Worm (Caenorhabditis elegans): ENCODE results near the gene flp-23.

The flp-23 gene

DNA sequence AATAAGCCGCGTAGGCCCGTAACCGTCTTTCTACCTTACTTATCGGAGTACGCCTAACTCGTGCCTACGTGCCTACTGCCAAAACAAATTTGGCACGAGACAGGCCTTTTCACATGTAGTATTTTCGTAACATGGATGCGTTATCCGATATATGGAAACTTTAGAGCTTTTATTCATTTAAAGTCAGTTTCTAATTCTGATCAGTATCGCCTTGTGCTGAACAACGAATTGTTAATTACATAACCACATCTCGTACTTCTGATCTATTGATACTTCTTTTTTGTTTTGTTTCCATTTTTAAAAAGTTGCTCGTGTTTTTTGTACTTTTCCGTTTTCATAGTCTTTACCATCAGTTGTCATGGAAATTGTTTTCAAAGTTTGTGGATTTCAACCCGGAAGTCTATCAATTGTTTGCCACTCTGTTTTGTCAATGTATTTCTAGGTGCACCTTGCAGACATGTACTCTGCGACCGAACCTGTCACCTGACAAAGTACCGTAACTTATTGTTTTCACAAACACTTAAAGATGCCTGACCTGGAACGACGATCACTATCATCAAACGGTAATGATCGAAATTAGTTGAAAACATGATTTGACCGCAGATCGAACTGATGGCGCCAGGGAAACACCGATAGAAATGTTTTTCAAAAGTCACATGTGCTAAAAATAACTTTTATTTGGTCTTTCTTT, 7.3 kb downstream of the flp-23 start:
- TF ChIP-seq mbf-1 (tag; optimal IDR thresholded peaks at IDR 0.05) (no peak), ceh-82 (tag; optimal IDR thresholded peaks at IDR 0.05) (no peak), nhr-6 (tag; optimal IDR thresholded peaks at IDR 0.05) (no peak), ztf-11 (tag; optimal IDR thresholded peaks at IDR 0.05) (no peak), nhr-11 (tag; optimal IDR thresholded peaks at IDR 0.05) (no peak), lsy-2 (tag; optimal IDR thresholded peaks at IDR 0.05) (no peak), unc-55 (GFP tag; optimal IDR thresholded peaks at IDR 0.05) (no peak), ceh-16 (tag; optimal IDR thresholded peaks at IDR 0.05) (no peak), lin-11 (tag; optimal IDR thresholded peaks at IDR 0.05) (no peak), lin-39 (tag; optimal IDR thresholded peaks at IDR 0.05) (no peak), sma-3 (GFP tag; optimal IDR thresholded peaks at IDR 0.05) (no peak), skn-1 (tag; optimal IDR thresholded peaks at IDR 0.05) (no peak), dmd-4 (tag; optimal IDR thresholded peaks at IDR 0.05) (no peak), ZK546.5 (tag; optimal IDR thresholded peaks at IDR 0.05) (no peak), nhr-237 (tag; optimal IDR thresholded peaks at IDR 0.05) (no peak), aly-2 (tag; optimal IDR thresholded peaks at IDR 0.05) (no peak), zag-1 (tag; optimal IDR thresholded peaks at IDR 0.05) (no peak), nhr-25 (tag; optimal IDR thresholded peaks at IDR 0.05) (no peak)

DNA sequence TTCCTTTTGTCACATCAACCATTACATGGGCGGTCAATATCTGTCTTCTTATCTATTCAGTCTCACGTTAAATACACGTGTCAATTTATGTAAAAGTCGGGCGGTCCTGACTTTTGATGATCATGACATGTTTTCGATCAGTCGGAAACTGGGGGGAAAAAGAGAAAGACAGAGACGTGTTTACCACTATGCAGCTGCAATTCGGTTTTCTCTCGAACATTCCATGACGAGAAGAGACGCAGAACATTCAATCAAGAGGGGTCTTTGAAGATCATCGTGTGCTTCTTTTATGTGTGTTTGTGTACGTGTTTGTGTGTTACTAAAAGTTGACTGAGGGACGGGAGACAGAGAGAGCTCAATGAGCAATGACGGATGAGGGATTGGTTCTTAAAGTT, 7.8 kb downstream of the flp-23 start:
- TF ChIP-seq peb-1 (tag; optimal IDR thresholded peaks at IDR 0.05) (no peak), nhr-77 (tag; optimal IDR thresholded peaks at IDR 0.05) (no peak), nhr-10 (tag; optimal IDR thresholded peaks at IDR 0.05) (no peak), lin-39 (tag; optimal IDR thresholded peaks at IDR 0.05) (no peak), C34F6.9 (tag; optimal IDR thresholded peaks at IDR 0.05) (peak; percentile 96), ceh-82 (tag; optimal IDR thresholded peaks at IDR 0.05) (no peak), ZK546.5 (tag; optimal IDR thresholded peaks at IDR 0.05) (no peak), sem-4 (tag; optimal IDR thresholded peaks at IDR 0.05) (peak; percentile 92), unc-62 (GFP tag; optimal IDR thresholded peaks at IDR 0.05) (peak; percentile 59), lsy-2 (tag; optimal IDR thresholded peaks at IDR 0.05) (peak; percentile 28 to 91), ceh-16 (tag; optimal IDR thresholded peaks at IDR 0.05) (no peak), mbf-1 (tag; optimal IDR thresholded peaks at IDR 0.05) (no peak), egl-27 (tag; optimal IDR thresholded peaks at IDR 0.05) (peak; percentile 53), nhr-11 (tag; optimal IDR thresholded peaks at IDR 0.05) (no peak), nhr-6 (tag; optimal IDR thresholded peaks at IDR 0.05) (peak; percentile 93), elt-1 (tag; optimal IDR thresholded peaks at IDR 0.05) (no peak), unc-55 (GFP tag; optimal IDR thresholded peaks at IDR 0.05) (peak; percentile 95), zag-1 (tag; optimal IDR thresholded peaks at IDR 0.05) (peak; percentile 54), snpc-4 (tag; optimal IDR thresholded peaks at IDR 0.05) (peak; percentile 31), alr-1 (tag; optimal IDR thresholded peaks at IDR 0.05) (no peak), nhr-25 (tag; optimal IDR thresholded peaks at IDR 0.05) (peak; percentile 97), ztf-11 (tag; optimal IDR thresholded peaks at IDR 0.05) (no peak), skn-1 (tag; optimal IDR thresholded peaks at IDR 0.05) (no peak), R02D3.7 (tag; optimal IDR thresholded peaks at IDR 0.05) (no peak), nhr-129 (tag; optimal IDR thresholded peaks at IDR 0.05) (peak; percentile 97), F13H6.1 (tag; optimal IDR thresholded peaks at IDR 0.05) (peak; percentile 98), nhr-23 (tag; optimal IDR thresholded peaks at IDR 0.05) (no peak), blmp-1 (tag; optimal IDR thresholded peaks at IDR 0.05; ENCODE audit: insufficient read depth) (peak; percentile 45), ama-1 (optimal IDR thresholded peaks at IDR 0.05) (peak; percentile 67), Y55F3AM.14 (GFP tag; optimal IDR thresholded peaks at IDR 0.05) (peak; percentile 94), mab-5 (tag; optimal IDR thresholded peaks at IDR 0.05) (peak; percentile 53), nhr-12 (tag; optimal IDR thresholded peaks at IDR 0.05) (no peak), mdl-1 (tag; optimal IDR thresholded peaks at IDR 0.05) (peak in 1 of 2 experiments; percentile 84), nhr-21 (tag; optimal IDR thresholded peaks at IDR 0.05) (peak; percentile 97), sma-3 (GFP tag; optimal IDR thresholded peaks at IDR 0.05) (peak; percentile 97), lin-13 (GFP tag; optimal IDR thresholded peaks at IDR 0.05) (peak; percentile 79), unc-39 (tag; optimal IDR thresholded peaks at IDR 0.05) (no peak), crh-2 (tag; optimal IDR thresholded peaks at IDR 0.05) (peak; percentile 99), lin-11 (tag; optimal IDR thresholded peaks at IDR 0.05) (peak; percentile 53), ztf-1 (GFP tag; conservative IDR thresholded peaks at IDR 0.05) (no peak), dmd-4 (tag; optimal IDR thresholded peaks at IDR 0.05) (no peak), gmeb-1 (tag; optimal IDR thresholded peaks at IDR 0.05) (peak; percentile 82), sma-9 (GFP tag; optimal IDR thresholded peaks at IDR 0.05) (peak; percentile 95), sma-9 (tag; optimal IDR thresholded peaks at IDR 0.05) (no peak), aly-2 (tag; optimal IDR thresholded peaks at IDR 0.05) (no peak), ztf-4 (tag; optimal IDR thresholded peaks at IDR 0.05) (peak; percentile 93), elt-3 (tag; optimal IDR thresholded peaks at IDR 0.05) (no peak), nhr-237 (tag; optimal IDR thresholded peaks at IDR 0.05) (no peak), fos-1 (tag; optimal IDR thresholded peaks at IDR 0.05) (peak; percentile 83)

Data from whole organism, L2 larva.